Worm (Caenorhabditis elegans) whole organism, midembryonic: ENCODE data around the gene F33H1.4.

ENCODE experiments used
- T22C8.4 ChIP-seq: fragments of 200-800 bp; sonication (Bioruptor generic); IDR thresholded peaks from 2 replicates; pipeline ENCODE4 v1.3.6; 2022; ENCODE audit warnings: missing genetic modification characterization, missing compliant biosample characterization
- med-1 ChIP-seq: sonication (generic microtip); optimal IDR thresholded peaks from 2 replicates; lab custom pipeline; 2017; ENCODE audit warnings: missing genetic modification characterization, mild to moderate bottlenecking, missing compliant biosample characterization, antibody characterized with exemption, missing genetic modification reagents; ENCODE audit not compliant: insufficient read depth
- ref-1 ChIP-seq: fragments of 200-800 bp; sonication (Bioruptor generic); conservative IDR thresholded peaks from 2 replicates; pipeline ENCODE4 v1.3.6; 2022; ENCODE audit warnings: missing genetic modification reagents, missing genetic modification characterization, missing compliant biosample characterization
- ztf-29 ChIP-seq: fragments of 200-800 bp; sonication (Bioruptor generic); IDR thresholded peaks from 2 replicates; pipeline ENCODE4 v1.3.6; 2022; ENCODE audit warnings: missing genetic modification reagents, missing genetic modification characterization, missing compliant biosample characterization

- peak; percentile 37; the same call in 1 of the 2 replicates for TF ChIP-seq T22C8.4 (GFP tag; lab: Robert Waterston, UW)
- no peak for TF ChIP-seq med-1
- no peak for TF ChIP-seq ref-1
- TF ChIP-seq ztf-29 (GFP tag; lab: Robert Waterston, UW), result no peak
These were observed at the start of gene F33H1.4 for ce11 chrII:10174338-10174737.
